Worm (Caenorhabditis elegans) whole organism, L3 larva: ENCODE results near the gene hmg-11.
A peak's percentile ranks its signal among the peaks of the same experiment; 100 is the strongest.

Source experiments
- ZK546.5 ChIP-seq: sonication (generic microtip); optimal IDR thresholded peaks from 2 replicates; lab custom pipeline; 2017; ENCODE audit warnings: missing biosample characterization, missing genetic modification characterization
- aly-2 ChIP-seq: fragments of 150-350 bp; optimal IDR thresholded peaks from 2 replicates; lab custom pipeline; 2014; ENCODE audit warnings: missing biosample characterization, missing genetic modification characterization
- ama-1 ChIP-seq: fragments of 150-350 bp; optimal IDR thresholded peaks from 2 replicates; lab custom pipeline; 2018
- ceh-16 ChIP-seq: sonication (generic microtip); optimal IDR thresholded peaks from 2 replicates; lab custom pipeline; 2017; ENCODE audit warnings: missing biosample characterization, missing genetic modification characterization
- egl-5 ChIP-seq: fragments of 150-350 bp; optimal IDR thresholded peaks from 2 replicates; lab custom pipeline; 2017; ENCODE audit warnings: missing biosample characterization, missing genetic modification reagents, missing genetic modification characterization, inconsistent platforms
- elt-2 ChIP-seq: sonication (generic microtip); optimal IDR thresholded peaks from 2 replicates; lab custom pipeline; 2016; ENCODE audit warnings: missing genetic modification reagents, mild to moderate bottlenecking, missing genetic modification characterization, missing compliant biosample characterization
- elt-3 ChIP-seq, 3 experiments: fragments of 150-350 bp in 1 of 3; sonication (generic microtip) in 2 of 3; optimal IDR thresholded peaks; 2 replicates in 2 of 3; 4 replicates in 1 of 3; lab custom pipeline; 2014 to 2017; ENCODE audit warnings: missing biosample characterization in 3 of 3, missing genetic modification characterization in 3 of 3
- fkh-2 ChIP-seq: fragments of 150-350 bp; optimal IDR thresholded peaks from 2 replicates; lab custom pipeline; 2014; ENCODE audit warnings: missing biosample characterization, missing genetic modification reagents, missing genetic modification characterization
- fos-1 ChIP-seq: fragments of 150-350 bp; optimal IDR thresholded peaks from 2 replicates; lab custom pipeline; 2014; ENCODE audit warnings: missing biosample characterization, missing genetic modification characterization
- jun-1 ChIP-seq: fragments of 150-350 bp; optimal IDR thresholded peaks from 2 replicates; lab custom pipeline; 2014; ENCODE audit warnings: missing biosample characterization, missing genetic modification reagents, missing genetic modification characterization
- lin-15B ChIP-seq: fragments of 150-350 bp; optimal IDR thresholded peaks from 2 replicates; lab custom pipeline; 2014; ENCODE audit warnings: missing biosample characterization, missing genetic modification characterization
- lsy-12 ChIP-seq: sonication (generic microtip); optimal IDR thresholded peaks from 2 replicates; lab custom pipeline; 2016; ENCODE audit warnings: mild to moderate bottlenecking, missing genetic modification characterization, missing compliant biosample characterization
- mdl-1 ChIP-seq: fragments of 150-350 bp; optimal IDR thresholded peaks from 2 replicates; lab custom pipeline; 2014; ENCODE audit warnings: missing biosample characterization, missing genetic modification characterization
- mml-1 ChIP-seq: fragments of 150-350 bp; sonication (generic microtip); optimal IDR thresholded peaks from 3 replicates; lab custom pipeline; 2014; ENCODE audit warnings: missing biosample characterization, missing genetic modification characterization
- nfya-1 ChIP-seq: sonication (generic microtip); optimal IDR thresholded peaks from 2 replicates; lab custom pipeline; 2017; ENCODE audit warnings: missing genetic modification characterization, mild to moderate bottlenecking, missing compliant biosample characterization, antibody characterized with exemption, moderate library complexity; ENCODE audit not compliant: insufficient read depth
- nhr-237 ChIP-seq: fragments of 150-350 bp; optimal IDR thresholded peaks from 2 replicates; lab custom pipeline; 2014; ENCODE audit warnings: missing biosample characterization, missing genetic modification characterization
- nhr-28 ChIP-seq: fragments of 150-350 bp; optimal IDR thresholded peaks from 2 replicates; lab custom pipeline; 2014; ENCODE audit warnings: missing biosample characterization, missing genetic modification characterization
- nhr-43 ChIP-seq: sonication (generic microtip); optimal IDR thresholded peaks from 2 replicates; lab custom pipeline; 2016; ENCODE audit warnings: mild to moderate bottlenecking, missing genetic modification characterization, missing compliant biosample characterization; ENCODE audit not compliant: poor library complexity, severe bottlenecking
- nhr-76 ChIP-seq: fragments of 150-350 bp; sonication (generic microtip); optimal IDR thresholded peaks from 5 replicates; lab custom pipeline; 2014; ENCODE audit warnings: missing biosample characterization, missing genetic modification characterization
- pha-4 ChIP-seq: fragments of 150-350 bp; optimal IDR thresholded peaks from 2 replicates; lab custom pipeline; 2014; ENCODE audit warnings: missing biosample characterization, missing genetic modification reagents, missing genetic modification characterization
- tbx-2 ChIP-seq: sonication (generic microtip); optimal IDR thresholded peaks from 2 replicates; lab custom pipeline; 2016; ENCODE audit warnings: mild to moderate bottlenecking, missing genetic modification characterization, missing compliant biosample characterization
- unc-62 ChIP-seq: fragments of 150-350 bp; sonication (generic microtip); optimal IDR thresholded peaks from 4 replicates; lab custom pipeline; 2014; ENCODE audit warnings: missing biosample characterization, missing genetic modification reagents, missing genetic modification characterization
- zag-1 ChIP-seq: fragments of 150-350 bp; optimal IDR thresholded peaks from 2 replicates; lab custom pipeline; 2014; ENCODE audit warnings: missing biosample characterization, missing genetic modification characterization
- ztf-4 ChIP-seq: fragments of 150-350 bp; optimal IDR thresholded peaks from 2 replicates; lab custom pipeline; 2014; ENCODE audit warnings: missing biosample characterization, missing genetic modification characterization

The hmg-11 gene

ce11 chrII:4706359-4706871 lies 33.5 kb downstream of the hmg-11 start, which contains the start of the genes F10G7.9 and tsn-1 (continued):
- TF ChIP-seq lsy-12 (tag; lab: Kevin White, UChicago) (peak; percentile 83), ceh-16 (tag; lab: Kevin White, UChicago) (no peak)

ce11 chrII:4710120-4710519 lies 37.2 kb downstream of the hmg-11 start, which contains the start of gene tag-151:
TSS of gene tag-151 (plus strand) at chrII:4710277.
- TF ChIP-seq nhr-76 (tag; lab: Kevin White, UChicago): no peak
- TF ChIP-seq elt-2: peak; percentile 28
- no peak for TF ChIP-seq elt-3 (tag; optimal IDR thresholded peaks at IDR 0.05; lab: Kevin White, UChicago)
- no peak for TF ChIP-seq egl-5 (tag; lab: Kevin White, UChicago)
- peak; percentile 53 for TF ChIP-seq aly-2 (tag; lab: Kevin White, UChicago)
- peak; percentile 64 for TF ChIP-seq lsy-12 (tag; lab: Kevin White, UChicago)
- TF ChIP-seq nhr-43 (tag; lab: Kevin White, UChicago): peak; percentile 43

- TF ChIP-seq nhr-28 (tag; lab: Kevin White, UChicago) (no peak), mdl-1 (no peak), lin-15B (tag; lab: Kevin White, UChicago) (no peak), ama-1 (lab: Kevin White, UChicago) (no peak), tbx-2 (tag; lab: Kevin White, UChicago) (no peak), nhr-237 (tag; lab: Kevin White, UChicago) (no peak), jun-1 (tag; lab: Kevin White, UChicago) (no peak)
Measured at ce11 chrII:4710813-4711212, 37.9 kb downstream of the hmg-11 start.

ce11 chrII:4715676-4716075 lies 42.8 kb downstream of the hmg-11 start, which contains the start of gene F41C3.8:
TSS of gene F41C3.8 (plus strand) at chrII:4716046.
- TF ChIP-seq ZK546.5 (no peak), pha-4 (tag; lab: Kevin White, UChicago) (peak; percentile 56), ztf-4 (tag; lab: Kevin White, UChicago) (no peak), unc-62 (no peak), mml-1 (no peak), ceh-16 (tag; lab: Kevin White, UChicago) (no peak), zag-1 (tag; lab: Kevin White, UChicago) (no peak), nfya-1 (tag; lab: Kevin White, UChicago) (no peak), lsy-12 (tag; lab: Kevin White, UChicago) (no peak), fos-1 (tag; lab: Kevin White, UChicago) (no peak), elt-2 (peak; percentile 78), fkh-2 (tag; lab: Kevin White, UChicago) (no peak)
